Worm (Caenorhabditis elegans) whole organism, L1 larva: ENCODE data around the gene cyk-7.
A peak's percentile ranks its signal among the peaks of the same experiment; 100 is the strongest.

Source experiments
- C04F5.9 ChIP-seq: sonication (generic microtip); optimal IDR thresholded peaks from 2 replicates; lab custom pipeline; 2016; ENCODE audit warnings: missing genetic modification characterization, missing compliant biosample characterization
- C16A3.4 ChIP-seq: fragments of 150-350 bp; optimal IDR thresholded peaks from 2 replicates; lab custom pipeline; 2014; ENCODE audit warnings: missing biosample characterization, missing genetic modification characterization
- C34B4.2 ChIP-seq: sonication (generic microtip); optimal IDR thresholded peaks from 2 replicates; lab custom pipeline; 2017; ENCODE audit warnings: mild to moderate bottlenecking, missing genetic modification characterization, missing compliant biosample characterization
- F16B12.6 ChIP-seq: fragments of 150-350 bp; optimal IDR thresholded peaks from 2 replicates; lab custom pipeline; 2014; ENCODE audit warnings: missing biosample characterization, missing genetic modification characterization
- Y116A8C.19 ChIP-seq: sonication (generic microtip); optimal IDR thresholded peaks from 2 replicates; lab custom pipeline; 2016; ENCODE audit warnings: missing compliant biosample characterization, missing genetic modification characterization, borderline replicate concordance
- aha-1 ChIP-seq: fragments of 150-350 bp; optimal IDR thresholded peaks from 2 replicates; lab custom pipeline; 2014; ENCODE audit warnings: missing biosample characterization, missing genetic modification characterization
- alr-1 ChIP-seq: fragments of 200-800 bp; sonication (Bioruptor generic); optimal IDR thresholded peaks from 2 replicates; lab custom pipeline; 2018; ENCODE audit warnings: borderline replicate concordance, mild to moderate bottlenecking, missing genetic modification characterization, missing compliant biosample characterization
- ama-1 ChIP-seq: fragments of 150-350 bp; optimal IDR thresholded peaks from 2 replicates; lab custom pipeline; 2014
- blmp-1 ChIP-seq: fragments of 150-350 bp; optimal IDR thresholded peaks from 2 replicates; lab custom pipeline; 2014; ENCODE audit warnings: missing biosample characterization, missing genetic modification characterization
- ceh-63 ChIP-seq: fragments of 200-800 bp; sonication (Bioruptor generic); optimal IDR thresholded peaks from 2 replicates; lab custom pipeline; 2018; ENCODE audit warnings: mild to moderate bottlenecking, missing genetic modification characterization, missing compliant biosample characterization
- ceh-8 ChIP-seq: fragments of 200-800 bp; sonication (Bioruptor generic); optimal IDR thresholded peaks from 2 replicates; lab custom pipeline; 2018; ENCODE audit warnings: mild to moderate bottlenecking, missing genetic modification characterization, moderate library complexity, missing compliant biosample characterization
- ceh-82 ChIP-seq, 3 experiments: fragments of 150-350 bp in 1 of 3; sonication (generic microtip) in 2 of 3; optimal IDR thresholded peaks; 2 replicates each; lab custom pipeline; 2014 to 2017; ENCODE audit warnings: missing biosample characterization in 3 of 3, missing genetic modification characterization in 3 of 3
- ces-1 ChIP-seq: fragments of 150-350 bp; optimal IDR thresholded peaks from 2 replicates; lab custom pipeline; 2014; ENCODE audit warnings: missing biosample characterization, missing genetic modification reagents, missing genetic modification characterization
- dpl-1 ChIP-seq, 3 experiments: fragments of 150-350 bp in 2 of 3; sonication (generic microtip) in 1 of 3; optimal IDR thresholded peaks; 2 replicates each; lab custom pipeline; 2014 to 2017; ENCODE audit warnings: missing biosample characterization in 3 of 3, missing genetic modification characterization in 3 of 3, missing genetic modification reagents in 3 of 3
- efl-1 ChIP-seq, 4 experiments: fragments of 150-350 bp; optimal IDR thresholded peaks in 3 of 4; peaks in 1 of 4; 1 replicate in 1 of 4; 2 replicates in 3 of 4; lab custom pipeline; 2014; ENCODE audit warnings: missing biosample characterization in 2 of 4, missing genetic modification characterization in 2 of 4, missing genetic modification reagents in 2 of 4
- elt-2 ChIP-seq: sonication (generic microtip); optimal IDR thresholded peaks from 2 replicates; lab custom pipeline; 2016; ENCODE audit warnings: missing genetic modification characterization, mild to moderate bottlenecking, inconsistent platforms, missing compliant biosample characterization, missing genetic modification reagents
- ets-5 ChIP-seq: fragments of 200-800 bp; sonication (Bioruptor generic); IDR thresholded peaks from 2 replicates; pipeline ENCODE4 v1.3.6; 2022; ENCODE audit warnings: missing genetic modification characterization, missing compliant biosample characterization
- grh-1 ChIP-seq: fragments of 200-800 bp; sonication (Bioruptor generic); IDR thresholded peaks from 2 replicates; pipeline ENCODE4 v1.3.6; 2022; ENCODE audit warnings: missing genetic modification reagents, missing genetic modification characterization, missing compliant biosample characterization
- hlh-17 ChIP-seq: fragments of 200-800 bp; sonication (Bioruptor generic); optimal IDR thresholded peaks from 2 replicates; lab custom pipeline; 2018; ENCODE audit warnings: missing genetic modification characterization, mild to moderate bottlenecking, missing compliant biosample characterization, moderate library complexity, borderline replicate concordance
- hlh-4 ChIP-seq: sonication (generic microtip); optimal IDR thresholded peaks from 2 replicates; lab custom pipeline; 2016; ENCODE audit warnings: mild to moderate bottlenecking, missing genetic modification characterization, missing compliant biosample characterization
- irx-1 ChIP-seq: sonication (generic microtip); optimal IDR thresholded peaks from 2 replicates; lab custom pipeline; 2016; ENCODE audit warnings: missing genetic modification characterization, missing compliant biosample characterization
- isw-1 ChIP-seq: fragments of 200-800 bp; sonication (Bioruptor generic); IDR thresholded peaks from 2 replicates; pipeline ENCODE4 v1.3.6; 2022; ENCODE audit warnings: missing genetic modification characterization, missing compliant biosample characterization
- jun-1 ChIP-seq: fragments of 150-350 bp; optimal IDR thresholded peaks from 2 replicates; lab custom pipeline; 2014; ENCODE audit warnings: missing biosample characterization, missing genetic modification reagents, missing genetic modification characterization
- lin-13 ChIP-seq: fragments of 150-350 bp; optimal IDR thresholded peaks from 2 replicates; lab custom pipeline; 2014; ENCODE audit warnings: missing biosample characterization, missing genetic modification reagents, missing genetic modification characterization
- lin-14 ChIP-seq: fragments of 200-800 bp; sonication (Bioruptor generic); optimal IDR thresholded peaks from 2 replicates; lab custom pipeline; 2018; ENCODE audit warnings: mild to moderate bottlenecking, missing genetic modification characterization, moderate library complexity, missing compliant biosample characterization
- lin-35 ChIP-seq, 2 experiments: fragments of 150-350 bp; optimal IDR thresholded peaks; 2 replicates each; lab custom pipeline; 2014; ENCODE audit warnings: missing biosample characterization in 2 of 2, missing genetic modification characterization in 2 of 2, missing genetic modification reagents in 2 of 2
- lir-3 ChIP-seq: sonication (generic microtip); optimal IDR thresholded peaks from 2 replicates; lab custom pipeline; 2016; ENCODE audit warnings: mild to moderate bottlenecking, missing genetic modification characterization, moderate library complexity, missing compliant biosample characterization; ENCODE audit not compliant: poor library complexity
- lsy-2 ChIP-seq, 2 experiments: fragments of 150-350 bp; optimal IDR thresholded peaks; 2 replicates each; lab custom pipeline; 2014; ENCODE audit warnings: missing biosample characterization in 2 of 2, missing genetic modification characterization in 2 of 2
- mab-9 ChIP-seq: fragments of 200-800 bp; sonication (Bioruptor generic); IDR thresholded peaks from 2 replicates; pipeline ENCODE4 v1.3.6; 2022; ENCODE audit warnings: missing genetic modification reagents, missing genetic modification characterization, missing compliant biosample characterization
- mdl-1 ChIP-seq, 2 experiments: fragments of 150-350 bp; optimal IDR thresholded peaks; 2 replicates each; lab custom pipeline; 2014 to 2017; ENCODE audit warnings: missing biosample characterization in 2 of 2, missing genetic modification characterization in 2 of 2, inconsistent platforms in 1 of 2
- mef-2 ChIP-seq: fragments of 150-350 bp; optimal IDR thresholded peaks from 2 replicates; lab custom pipeline; 2014; ENCODE audit warnings: missing biosample characterization, missing genetic modification characterization
- mep-1 ChIP-seq: fragments of 150-350 bp; optimal IDR thresholded peaks from 2 replicates; lab custom pipeline; 2014; ENCODE audit warnings: missing biosample characterization, missing genetic modification characterization
- nhr-20 ChIP-seq: sonication (generic microtip); optimal IDR thresholded peaks from 2 replicates; lab custom pipeline; 2016; ENCODE audit warnings: mild to moderate bottlenecking, missing genetic modification characterization, missing compliant biosample characterization
- nhr-237 ChIP-seq: fragments of 150-350 bp; optimal IDR thresholded peaks from 2 replicates; lab custom pipeline; 2014; ENCODE audit warnings: missing biosample characterization, missing genetic modification characterization
- nhr-28 ChIP-seq: fragments of 150-350 bp; optimal IDR thresholded peaks from 2 replicates; lab custom pipeline; 2014; ENCODE audit warnings: missing biosample characterization, missing genetic modification characterization
- nhr-47 ChIP-seq: sonication (generic microtip); optimal IDR thresholded peaks from 2 replicates; lab custom pipeline; 2016; ENCODE audit warnings: mild to moderate bottlenecking, missing genetic modification characterization, moderate library complexity, missing compliant biosample characterization
- nhr-71 ChIP-seq: sonication (generic microtip); optimal IDR thresholded peaks from 2 replicates; lab custom pipeline; 2016; ENCODE audit warnings: mild to moderate bottlenecking, missing genetic modification characterization, moderate library complexity, missing compliant biosample characterization
- nhr-76 ChIP-seq: sonication (generic microtip); optimal IDR thresholded peaks from 2 replicates; lab custom pipeline; 2017; ENCODE audit warnings: missing biosample characterization, missing genetic modification characterization
- nhr-77 ChIP-seq: fragments of 150-350 bp; optimal IDR thresholded peaks from 2 replicates; lab custom pipeline; 2014; ENCODE audit warnings: missing biosample characterization, missing genetic modification characterization
- nhr-84 ChIP-seq: sonication (generic microtip); optimal IDR thresholded peaks from 2 replicates; lab custom pipeline; 2017; ENCODE audit warnings: missing biosample characterization, missing genetic modification characterization
- nhr-90 ChIP-seq: sonication (generic microtip); optimal IDR thresholded peaks from 2 replicates; lab custom pipeline; 2016; ENCODE audit warnings: mild to moderate bottlenecking, missing genetic modification characterization, missing compliant biosample characterization; ENCODE audit not compliant: poor library complexity
- pag-3 ChIP-seq: sonication (generic microtip); optimal IDR thresholded peaks from 2 replicates; lab custom pipeline; 2017; ENCODE audit warnings: missing genetic modification characterization, mild to moderate bottlenecking, missing compliant biosample characterization, antibody characterized with exemption, borderline replicate concordance; ENCODE audit not compliant: insufficient read depth
- rnt-1 ChIP-seq: sonication (generic microtip); optimal IDR thresholded peaks from 2 replicates; lab custom pipeline; 2016; ENCODE audit warnings: mild to moderate bottlenecking, missing genetic modification characterization, moderate library complexity, missing compliant biosample characterization
- snu-23 ChIP-seq: sonication (generic microtip); optimal IDR thresholded peaks from 2 replicates; lab custom pipeline; 2016; ENCODE audit warnings: missing genetic modification characterization, missing compliant biosample characterization
- swsn-7 ChIP-seq: sonication (generic microtip); optimal IDR thresholded peaks from 2 replicates; lab custom pipeline; 2016; ENCODE audit warnings: missing genetic modification characterization, missing compliant biosample characterization
- tbx-2 ChIP-seq: sonication (generic microtip); optimal IDR thresholded peaks from 2 replicates; lab custom pipeline; 2016; ENCODE audit warnings: missing genetic modification characterization, missing compliant biosample characterization
- tlp-1 ChIP-seq: fragments of 150-350 bp; optimal IDR thresholded peaks from 2 replicates; lab custom pipeline; 2014; ENCODE audit warnings: missing biosample characterization, missing genetic modification characterization
- unc-130 ChIP-seq: fragments of 150-350 bp; optimal IDR thresholded peaks from 2 replicates; lab custom pipeline; 2017; ENCODE audit warnings: missing biosample characterization, missing genetic modification characterization, inconsistent platforms
- unc-30 ChIP-seq: sonication (generic microtip); optimal IDR thresholded peaks from 2 replicates; lab custom pipeline; 2017; ENCODE audit warnings: missing biosample characterization, missing genetic modification characterization
- unc-98 ChIP-seq: fragments of 200-800 bp; sonication (Bioruptor generic); IDR thresholded peaks from 2 replicates; pipeline ENCODE4 v1.3.6; 2022; ENCODE audit warnings: missing genetic modification characterization, missing compliant biosample characterization
- xbp-1 ChIP-seq: sonication (generic microtip); optimal IDR thresholded peaks from 2 replicates; lab custom pipeline; 2016; ENCODE audit warnings: missing genetic modification characterization, missing compliant biosample characterization
- zag-1 ChIP-seq: fragments of 150-350 bp; optimal IDR thresholded peaks from 2 replicates; lab custom pipeline; 2014; ENCODE audit warnings: missing biosample characterization, missing genetic modification characterization
- ztf-11 ChIP-seq, 2 experiments: sonication (generic microtip); optimal IDR thresholded peaks; 2 replicates each; lab custom pipeline; 2016 to 2017; ENCODE audit warnings: missing genetic modification characterization in 2 of 2, missing biosample characterization in 1 of 2, missing compliant biosample characterization in 1 of 2

The cyk-7 gene

ce11 chrIII:7769965-7770364 is 25.2 kb downstream of the cyk-7 start, which contains the start of gene snu-23:
snu-23 (minus strand) TSS chrIII:7770120.
- TF ChIP-seq unc-98: no peak
- TF ChIP-seq C04F5.9: no peak
- TF ChIP-seq nhr-20 (tag; lab: Kevin White, UChicago): no peak
- TF ChIP-seq tlp-1 (tag; lab: Kevin White, UChicago): no peak
- TF ChIP-seq isw-1 (GFP tag; lab: Robert Waterston, UW): no peak
- TF ChIP-seq C16A3.4 (tag; lab: Kevin White, UChicago): no peak
- TF ChIP-seq hlh-4 (tag; lab: Kevin White, UChicago): no peak
- TF ChIP-seq efl-1 (optimal IDR thresholded peaks at IDR 0.05; lab: Kevin White, UChicago): peak; percentile 42 to 43
- TF ChIP-seq efl-1 (GFP tag; optimal IDR thresholded peaks at IDR 0.05 in 1 of 2; lab: Kevin White, UChicago): peak; percentile 48 to 93
- TF ChIP-seq lsy-2 (tag; optimal IDR thresholded peaks at IDR 0.05; lab: Kevin White, UChicago): peak; percentile 84 to 97
- no peak for TF ChIP-seq irx-1 (tag; lab: Kevin White, UChicago)
- TF ChIP-seq mef-2: no peak
- TF ChIP-seq nhr-28: no peak
- no peak for TF ChIP-seq nhr-90
- TF ChIP-seq grh-1: no peak
- TF ChIP-seq alr-1: no peak
- TF ChIP-seq nhr-237: no peak
- TF ChIP-seq zag-1: no peak
- no peak for TF ChIP-seq ceh-63
- no peak for TF ChIP-seq nhr-47
- TF ChIP-seq ztf-11 (tag; optimal IDR thresholded peaks at IDR 0.05; lab: Kevin White, UChicago): no peak
- TF ChIP-seq C34B4.2 (tag; lab: Kevin White, UChicago): no peak
- TF ChIP-seq jun-1 (tag; lab: Kevin White, UChicago): no peak
- peak; percentile 24 for TF ChIP-seq lin-14 (GFP tag; lab: Kevin White, UChicago)
- no peak for TF ChIP-seq tbx-2
- TF ChIP-seq lin-35 (GFP tag; optimal IDR thresholded peaks at IDR 0.05; lab: Kevin White, UChicago): peak; percentile 58 to 59
- no peak for TF ChIP-seq hlh-17
- TF ChIP-seq nhr-76 (tag; lab: Kevin White, UChicago): no peak
- TF ChIP-seq ceh-82 (tag; optimal IDR thresholded peaks at IDR 0.05; lab: Kevin White, UChicago): peak in 1 of 3 experiments; percentile 51
- no peak for TF ChIP-seq lir-3 (tag; lab: Kevin White, UChicago)
- peak; percentile 81 for TF ChIP-seq F16B12.6 (tag; lab: Kevin White, UChicago)
- TF ChIP-seq Y116A8C.19 (tag; lab: Kevin White, UChicago): no peak
- no peak for TF ChIP-seq aha-1 (tag; lab: Kevin White, UChicago)
- peak; percentile 10 for TF ChIP-seq nhr-71 (tag; lab: Kevin White, UChicago)
- no peak for TF ChIP-seq ces-1
- peak; percentile 46 for TF ChIP-seq mep-1 (tag; lab: Kevin White, UChicago)
- TF ChIP-seq unc-30 (tag; lab: Kevin White, UChicago): no peak
- peak; percentile 11 for TF ChIP-seq blmp-1 (tag; lab: Kevin White, UChicago)
- TF ChIP-seq unc-130 (tag; lab: Kevin White, UChicago): peak; percentile 35
- peak; percentile 9 for TF ChIP-seq xbp-1
- TF ChIP-seq elt-2 (tag; lab: Kevin White, UChicago): no peak
- TF ChIP-seq nhr-84 (tag; lab: Kevin White, UChicago): no peak
- no peak for TF ChIP-seq ets-5
- TF ChIP-seq ceh-8: no peak
- no peak for TF ChIP-seq swsn-7 (tag; lab: Kevin White, UChicago)
- TF ChIP-seq mab-9: no peak
- TF ChIP-seq ama-1: no peak
- peak; percentile 35 for TF ChIP-seq snu-23 (GFP tag; lab: Kevin White, UChicago)
- no peak for TF ChIP-seq lin-13 (GFP tag; lab: Kevin White, UChicago)
- TF ChIP-seq dpl-1 (GFP tag; optimal IDR thresholded peaks at IDR 0.05; lab: Kevin White, UChicago): peak; percentile 10 to 48 (median 17)
- peak in 1 of 2 experiments; percentile 15 for TF ChIP-seq mdl-1 (tag; optimal IDR thresholded peaks at IDR 0.05; lab: Kevin White, UChicago)
- TF ChIP-seq nhr-77 (tag; lab: Kevin White, UChicago): no peak
- TF ChIP-seq rnt-1: no peak
- TF ChIP-seq pag-3 (tag; lab: Kevin White, UChicago): no peak
